Worm (Caenorhabditis elegans): Measurements from ENCODE around the gene B0294.1.

Gene B0294.1

ce11 chrX:1856160-1856559 lies 41.0 kb downstream of the B0294.1 start, which contains the start of gene ceh-39:
TSS of gene ceh-39 (minus strand) at chrX:1856172.
- TF ChIP-seq sma-9 (GFP tag; optimal IDR thresholded peaks at IDR 0.05) (no peak), sma-9 (tag; optimal IDR thresholded peaks at IDR 0.05) (no peak), crh-2 (tag; optimal IDR thresholded peaks at IDR 0.05) (peak; percentile 44), peb-1 (tag; optimal IDR thresholded peaks at IDR 0.05) (no peak), ZK546.5 (tag; optimal IDR thresholded peaks at IDR 0.05) (no peak), nhr-77 (tag; optimal IDR thresholded peaks at IDR 0.05) (no peak), lin-39 (tag; optimal IDR thresholded peaks at IDR 0.05) (no peak), aly-2 (tag; optimal IDR thresholded peaks at IDR 0.05) (no peak), lin-13 (GFP tag; optimal IDR thresholded peaks at IDR 0.05) (no peak), snpc-4 (tag; optimal IDR thresholded peaks at IDR 0.05) (peak; percentile 27), elt-3 (tag; optimal IDR thresholded peaks at IDR 0.05) (no peak), egl-27 (tag; optimal IDR thresholded peaks at IDR 0.05) (peak; percentile 9), dmd-4 (tag; optimal IDR thresholded peaks at IDR 0.05) (no peak), sma-3 (GFP tag; optimal IDR thresholded peaks at IDR 0.05) (no peak), nhr-12 (tag; optimal IDR thresholded peaks at IDR 0.05) (no peak), sem-4 (tag; optimal IDR thresholded peaks at IDR 0.05) (no peak), nhr-129 (tag; optimal IDR thresholded peaks at IDR 0.05) (peak; percentile 71), gmeb-1 (tag; optimal IDR thresholded peaks at IDR 0.05) (peak; percentile 45), unc-55 (GFP tag; optimal IDR thresholded peaks at IDR 0.05) (peak; percentile 83), fos-1 (tag; optimal IDR thresholded peaks at IDR 0.05) (no peak), unc-39 (tag; optimal IDR thresholded peaks at IDR 0.05) (no peak), ztf-1 (GFP tag; conservative IDR thresholded peaks at IDR 0.05) (no peak), mbf-1 (tag; optimal IDR thresholded peaks at IDR 0.05) (no peak), nhr-23 (tag; optimal IDR thresholded peaks at IDR 0.05) (no peak), nhr-10 (tag; optimal IDR thresholded peaks at IDR 0.05) (no peak), blmp-1 (tag; optimal IDR thresholded peaks at IDR 0.05; ENCODE audit: insufficient read depth) (no peak), elt-1 (tag; optimal IDR thresholded peaks at IDR 0.05) (no peak), nhr-237 (tag; optimal IDR thresholded peaks at IDR 0.05) (no peak), lsy-2 (tag; optimal IDR thresholded peaks at IDR 0.05) (peak; percentile 48 to 57), nhr-25 (tag; optimal IDR thresholded peaks at IDR 0.05) (no peak), ztf-4 (tag; optimal IDR thresholded peaks at IDR 0.05) (no peak), lin-11 (tag; optimal IDR thresholded peaks at IDR 0.05) (peak; percentile 39), F13H6.1 (tag; optimal IDR thresholded peaks at IDR 0.05) (peak; percentile 19), C34F6.9 (tag; optimal IDR thresholded peaks at IDR 0.05) (peak; percentile 75), nhr-21 (tag; optimal IDR thresholded peaks at IDR 0.05) (no peak), ama-1 (optimal IDR thresholded peaks at IDR 0.05) (no peak), nhr-6 (tag; optimal IDR thresholded peaks at IDR 0.05) (no peak), ceh-82 (tag; optimal IDR thresholded peaks at IDR 0.05) (peak; percentile 31), ceh-16 (tag; optimal IDR thresholded peaks at IDR 0.05) (no peak), nhr-11 (tag; optimal IDR thresholded peaks at IDR 0.05) (no peak), skn-1 (tag; optimal IDR thresholded peaks at IDR 0.05) (no peak), alr-1 (tag; optimal IDR thresholded peaks at IDR 0.05) (no peak), ztf-11 (tag; optimal IDR thresholded peaks at IDR 0.05) (no peak), mdl-1 (tag; optimal IDR thresholded peaks at IDR 0.05) (no peak), unc-62 (GFP tag; optimal IDR thresholded peaks at IDR 0.05) (no peak), zag-1 (tag; optimal IDR thresholded peaks at IDR 0.05) (peak; percentile 29)

DNA sequence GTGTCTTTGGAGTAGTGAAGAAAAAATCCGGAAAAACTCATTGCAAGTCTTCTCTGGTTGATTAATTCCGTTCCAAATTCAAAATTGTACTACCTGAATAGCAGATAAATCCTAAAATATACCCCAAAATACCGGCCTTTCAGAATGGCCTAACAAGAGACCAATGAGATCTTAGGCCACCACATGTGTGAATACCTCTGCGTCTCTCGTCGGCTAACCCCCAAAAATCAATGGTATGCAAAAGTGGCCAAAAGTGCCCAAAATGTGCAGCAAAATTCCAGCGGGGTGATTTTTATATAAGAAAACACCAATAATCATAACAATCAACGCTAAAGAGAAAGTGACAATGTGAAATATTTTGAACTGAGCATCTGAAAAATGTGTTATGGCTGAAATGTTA lies 43.5 kb downstream of the B0294.1 start, which contains the start of gene T26C11.9:
TSS of gene T26C11.9 (minus strand) at position 254 of the 400 bp plus-strand sequence.
- TF ChIP-seq nhr-23 (tag; optimal IDR thresholded peaks at IDR 0.05) (no peak), lin-11 (tag; optimal IDR thresholded peaks at IDR 0.05) (no peak), mab-5 (tag; optimal IDR thresholded peaks at IDR 0.05) (no peak), F13H6.1 (tag; optimal IDR thresholded peaks at IDR 0.05) (no peak), crh-2 (tag; optimal IDR thresholded peaks at IDR 0.05) (peak; percentile 25), nhr-77 (tag; optimal IDR thresholded peaks at IDR 0.05) (no peak), sma-3 (GFP tag; optimal IDR thresholded peaks at IDR 0.05) (no peak), C34F6.9 (tag; optimal IDR thresholded peaks at IDR 0.05) (peak; percentile 56), alr-1 (tag; optimal IDR thresholded peaks at IDR 0.05) (no peak), gmeb-1 (tag; optimal IDR thresholded peaks at IDR 0.05) (peak; percentile 26), nhr-11 (tag; optimal IDR thresholded peaks at IDR 0.05) (no peak), zag-1 (tag; optimal IDR thresholded peaks at IDR 0.05) (no peak), blmp-1 (tag; optimal IDR thresholded peaks at IDR 0.05; ENCODE audit: insufficient read depth) (peak; percentile 22), unc-55 (GFP tag; optimal IDR thresholded peaks at IDR 0.05) (peak; percentile 61), unc-62 (GFP tag; optimal IDR thresholded peaks at IDR 0.05) (no peak), lsy-2 (tag; optimal IDR thresholded peaks at IDR 0.05) (peak in 1 of 2 experiments; percentile 46), nhr-129 (tag; optimal IDR thresholded peaks at IDR 0.05) (peak; percentile 37), ceh-82 (tag; optimal IDR thresholded peaks at IDR 0.05) (no peak), ztf-4 (tag; optimal IDR thresholded peaks at IDR 0.05) (no peak), nhr-21 (tag; optimal IDR thresholded peaks at IDR 0.05) (no peak)
